Worm (Caenorhabditis elegans): ENCODE results near the gene C52A11.3.
A peak's percentile ranks its signal among the peaks of the same experiment; 100 is the strongest.

C52A11.3 gene

DNA sequence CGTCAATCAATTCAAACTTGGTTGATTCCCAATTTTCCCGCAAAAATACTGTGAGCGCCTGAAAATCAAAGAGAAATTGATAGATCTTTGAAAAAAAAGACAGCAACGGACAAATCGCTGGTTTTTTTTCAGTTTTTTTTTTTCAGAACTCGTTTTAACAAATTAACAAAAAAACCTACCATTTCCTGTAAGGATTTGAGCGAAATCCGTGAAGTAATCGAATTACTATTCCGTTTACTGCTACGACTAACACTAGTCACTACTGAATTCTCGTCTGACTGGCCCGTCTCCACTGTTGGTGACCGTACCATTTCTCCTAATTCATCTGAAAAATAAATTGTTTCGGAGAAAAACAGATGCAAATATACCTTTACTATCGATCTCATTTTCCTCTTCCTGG lies 22.3 kb downstream of the C52A11.3 start:
- no peak for TF ChIP-seq fkh-10 (GFP tag; optimal IDR thresholded peaks at IDR 0.05)
- TF ChIP-seq ceh-9 (tag; optimal IDR thresholded peaks at IDR 0.05): no peak
- no peak for TF ChIP-seq lin-15B (tag; optimal IDR thresholded peaks at IDR 0.05)
- no peak for TF ChIP-seq nfya-1 (tag; optimal IDR thresholded peaks at IDR 0.05; ENCODE audit: insufficient read depth)
- TF ChIP-seq fos-1 (tag; optimal IDR thresholded peaks at IDR 0.05): no peak
- no peak for TF ChIP-seq mdl-1 (tag; optimal IDR thresholded peaks at IDR 0.05)
- TF ChIP-seq ceh-28 (tag; optimal IDR thresholded peaks at IDR 0.05): no peak
- TF ChIP-seq ZK546.5 (tag; optimal IDR thresholded peaks at IDR 0.05): no peak
- no peak for TF ChIP-seq egl-27 (tag; optimal IDR thresholded peaks at IDR 0.05)

DNA sequence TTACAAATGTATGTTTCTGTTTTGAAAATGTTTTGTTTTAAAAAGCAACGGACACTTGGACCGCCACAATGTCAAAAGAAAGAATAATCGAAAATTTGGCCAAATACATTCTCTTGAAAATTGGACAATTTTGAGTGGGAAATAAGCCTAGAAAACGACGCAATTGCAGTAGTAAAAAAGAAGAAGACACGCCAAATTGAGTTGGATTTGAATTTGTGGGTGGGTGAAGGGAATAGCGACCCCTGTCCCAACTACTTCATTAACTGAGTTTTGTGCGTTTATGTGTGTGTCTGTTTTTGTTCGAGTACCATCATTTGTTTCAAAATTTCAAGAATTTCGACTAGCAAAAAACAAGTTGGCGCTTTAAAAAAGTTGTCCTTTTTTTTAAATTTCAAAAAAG lies 23.6 kb downstream of the C52A11.3 start:
- no peak for TF ChIP-seq ama-1 (optimal IDR thresholded peaks at IDR 0.05)
- no peak for TF ChIP-seq pha-4 (tag; optimal IDR thresholded peaks at IDR 0.05)
- no peak for TF ChIP-seq ztf-4 (tag; optimal IDR thresholded peaks at IDR 0.05)
- TF ChIP-seq nhr-237 (tag; optimal IDR thresholded peaks at IDR 0.05): no peak
- TF ChIP-seq egl-5 (tag; optimal IDR thresholded peaks at IDR 0.05): no peak
- TF ChIP-seq nhr-43 (tag; optimal IDR thresholded peaks at IDR 0.05; ENCODE audit: poor library complexity, severe bottlenecking): no peak
- no peak for TF ChIP-seq nhr-77 (tag; optimal IDR thresholded peaks at IDR 0.05)
- TF ChIP-seq fkh-10 (GFP tag; optimal IDR thresholded peaks at IDR 0.05): no peak
- TF ChIP-seq ztf-11 (tag; optimal IDR thresholded peaks at IDR 0.05): no peak
- TF ChIP-seq nfya-1 (tag; optimal IDR thresholded peaks at IDR 0.05; ENCODE audit: insufficient read depth): no peak
- TF ChIP-seq zag-1 (tag; optimal IDR thresholded peaks at IDR 0.05): no peak
- TF ChIP-seq R02D3.7 (tag; optimal IDR thresholded peaks at IDR 0.05): no peak
- TF ChIP-seq unc-62 (GFP tag; optimal IDR thresholded peaks at IDR 0.05): no peak
- no peak for TF ChIP-seq snpc-4 (tag; optimal IDR thresholded peaks at IDR 0.05)
- no peak for TF ChIP-seq elt-3 (tag; optimal IDR thresholded peaks at IDR 0.05)
- TF ChIP-seq ZK546.5 (tag; optimal IDR thresholded peaks at IDR 0.05): no peak
- no peak for TF ChIP-seq hmg-11 (tag; optimal IDR thresholded peaks at IDR 0.05)

DNA sequence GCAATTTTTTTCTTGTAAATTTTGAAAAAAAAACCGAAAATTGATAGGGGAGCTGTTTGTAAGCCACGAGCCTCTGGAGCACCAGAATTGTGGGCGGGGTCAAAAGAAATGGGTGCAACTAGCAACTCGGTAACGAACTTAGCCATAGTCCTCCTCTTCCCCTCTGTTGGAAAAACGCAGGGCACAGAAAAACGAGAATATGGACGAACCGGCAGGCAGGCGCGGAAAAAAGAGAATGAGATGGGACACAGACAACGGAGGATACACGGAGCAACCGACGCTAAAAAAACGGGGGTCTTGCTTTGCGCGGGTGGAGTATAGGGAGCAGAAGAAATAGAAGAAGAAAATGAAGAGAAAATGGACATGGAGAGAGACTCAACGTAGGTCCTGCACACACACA lies 24.5 kb downstream of the C52A11.3 start:
- TF ChIP-seq nhr-25 (tag; optimal IDR thresholded peaks at IDR 0.05) (no peak), snpc-4 (tag; optimal IDR thresholded peaks at IDR 0.05) (peak; percentile 25), hmg-11 (tag; optimal IDR thresholded peaks at IDR 0.05) (peak; percentile 2), sea-2 (GFP tag; optimal IDR thresholded peaks at IDR 0.05) (no peak)

DNA sequence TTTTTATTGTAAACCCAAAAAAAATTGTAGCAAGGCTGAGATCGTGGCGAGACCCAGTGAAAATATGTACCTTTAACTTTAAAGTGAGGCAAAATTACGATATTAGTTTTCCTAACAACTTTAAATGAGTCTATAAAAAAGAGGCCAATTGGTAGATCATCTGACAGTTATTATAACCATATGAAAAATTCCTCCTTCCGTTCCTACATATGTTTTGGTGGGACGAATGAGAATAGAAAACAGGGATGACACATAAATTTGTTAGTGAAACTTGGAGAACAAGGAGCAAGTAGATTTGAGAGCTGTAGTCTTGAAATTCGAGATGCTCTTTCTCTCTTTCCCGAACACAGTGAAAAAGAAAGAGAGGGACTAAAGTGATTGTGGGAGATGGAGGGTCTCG lies 28.1 kb downstream of the C52A11.3 start:
- TF ChIP-seq elt-1 (tag; optimal IDR thresholded peaks at IDR 0.05): no peak
- no peak for TF ChIP-seq fkh-2 (tag; optimal IDR thresholded peaks at IDR 0.05)
- no peak for TF ChIP-seq nhr-28 (tag; optimal IDR thresholded peaks at IDR 0.05)
- TF ChIP-seq ztf-4 (tag; optimal IDR thresholded peaks at IDR 0.05): no peak
- TF ChIP-seq eor-1 (tag; optimal IDR thresholded peaks at IDR 0.05): no peak
- TF ChIP-seq zag-1 (tag; optimal IDR thresholded peaks at IDR 0.05): no peak
- no peak for TF ChIP-seq pqm-1 (tag; optimal IDR thresholded peaks at IDR 0.05)
- no peak for TF ChIP-seq ceh-9 (tag; optimal IDR thresholded peaks at IDR 0.05)
- TF ChIP-seq unc-39 (tag; optimal IDR thresholded peaks at IDR 0.05): no peak
- no peak for TF ChIP-seq egl-5 (tag; optimal IDR thresholded peaks at IDR 0.05)
- TF ChIP-seq ceh-16 (tag; optimal IDR thresholded peaks at IDR 0.05): no peak
- TF ChIP-seq pha-4 (tag; optimal IDR thresholded peaks at IDR 0.05): no peak
- no peak for TF ChIP-seq nhr-67 (tag; optimal IDR thresholded peaks at IDR 0.05)
- TF ChIP-seq nhr-237 (tag; optimal IDR thresholded peaks at IDR 0.05): no peak
- no peak for TF ChIP-seq daf-12 (tag; optimal IDR thresholded peaks at IDR 0.05)
- no peak for TF ChIP-seq unc-62 (GFP tag; optimal IDR thresholded peaks at IDR 0.05)
- TF ChIP-seq ceh-28 (tag; optimal IDR thresholded peaks at IDR 0.05): no peak

DNA sequence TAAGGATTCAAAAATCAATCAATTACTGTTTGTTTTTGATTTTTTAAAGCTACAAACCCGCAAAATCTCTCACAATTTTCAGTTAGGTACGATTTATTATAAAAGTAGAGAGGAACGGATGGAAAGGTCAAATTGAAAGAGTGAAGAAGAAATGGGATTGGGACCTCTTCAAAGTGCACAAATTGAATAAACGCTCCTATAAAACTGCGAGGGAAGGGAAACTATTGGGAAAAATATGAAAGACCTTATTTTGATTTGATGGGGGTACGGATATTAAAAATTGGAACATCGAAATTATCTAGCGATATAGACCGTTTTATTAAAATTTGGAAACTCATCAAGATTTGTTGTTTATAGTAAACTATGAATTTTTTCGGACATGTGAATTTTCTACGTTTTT lies 29.6 kb downstream of the C52A11.3 start:
- TF ChIP-seq eor-1 (tag; optimal IDR thresholded peaks at IDR 0.05) (no peak), fos-1 (tag; optimal IDR thresholded peaks at IDR 0.05) (no peak), jun-1 (tag; optimal IDR thresholded peaks at IDR 0.05) (no peak), nhr-23 (tag; optimal IDR thresholded peaks at IDR 0.05) (no peak), nhr-67 (tag; optimal IDR thresholded peaks at IDR 0.05) (no peak)

Data from whole organism, L3 larva.